Worm (Caenorhabditis elegans): ENCODE measurements around the gene osm-3.

ce11 chrIV:3848985-3849384 is 48.1 kb upstream of the osm-3 start:
- no peak for TF ChIP-seq W03F9.2 (tag; optimal IDR thresholded peaks at IDR 0.05)
- TF ChIP-seq him-1 (tag; optimal IDR thresholded peaks at IDR 0.05): no peak
- TF ChIP-seq dao-5 (tag; optimal IDR thresholded peaks at IDR 0.05): no peak
